Fruit fly (Drosophila melanogaster) whole organism, embryonic: ENCODE data around the gene CG34160.

Source experiments
- Abd-B ChIP-seq: fragments of 200-800 bp; sonication (Bioruptor generic); optimal IDR thresholded peaks from 2 replicates; lab custom pipeline; 2018; ENCODE audit warnings: missing biosample characterization, mild to moderate bottlenecking, missing genetic modification characterization, moderate library complexity
- Atf6 ChIP-seq: fragments of 200-800 bp; sonication (Bioruptor generic); IDR thresholded peaks from 2 replicates; pipeline ENCODE4 v1.3.6; 2022; ENCODE audit warnings: missing biosample characterization, missing genetic modification characterization
- CG10147 ChIP-seq: fragments of 200-800 bp; sonication (Bioruptor generic); optimal IDR thresholded peaks from 2 replicates; lab custom pipeline; 2019; ENCODE audit warnings: missing biosample characterization, mild to moderate bottlenecking, missing genetic modification characterization, moderate library complexity
- CG10462 ChIP-seq: fragments of 200-800 bp; sonication (Bioruptor generic); optimal IDR thresholded peaks from 2 replicates; lab custom pipeline; 2016; ENCODE audit warnings: missing biosample characterization, missing genetic modification characterization
- CG11093 ChIP-seq: fragments of 200-800 bp; sonication (Bioruptor generic); IDR thresholded peaks from 3 replicates; pipeline ENCODE4 v1.3.6; 2022; ENCODE audit warnings: missing biosample characterization, missing genetic modification characterization
- CG11695 ChIP-seq: fragments of 200-800 bp; sonication (Bioruptor generic); IDR thresholded peaks from 3 replicates; pipeline ENCODE4 v1.3.6; 2022; ENCODE audit warnings: missing biosample characterization, missing genetic modification characterization
- CG12236 ChIP-seq: fragments of 200-800 bp; sonication (Bioruptor generic); optimal IDR thresholded peaks from 2 replicates; lab custom pipeline; 2016; ENCODE audit warnings: missing biosample characterization, missing genetic modification characterization
- CG12659 ChIP-seq: fragments of 200-800 bp; sonication (Bioruptor generic); optimal IDR thresholded peaks from 3 replicates; lab custom pipeline; 2017; ENCODE audit warnings: mild to moderate bottlenecking, missing biosample characterization, missing genetic modification reagents, missing genetic modification characterization
- CG13296 ChIP-seq: fragments of 200-800 bp; sonication (Bioruptor generic); optimal IDR thresholded peaks from 3 replicates; lab custom pipeline; 2018; ENCODE audit warnings: missing biosample characterization, mild to moderate bottlenecking, missing genetic modification characterization
- CG13775 ChIP-seq: fragments of 200-800 bp; sonication (Bioruptor generic); optimal IDR thresholded peaks from 3 replicates; lab custom pipeline; 2017; ENCODE audit warnings: missing biosample characterization, mild to moderate bottlenecking, missing genetic modification characterization
- CG14441 ChIP-seq: fragments of 200-800 bp; sonication (Bioruptor generic); IDR thresholded peaks from 2 replicates; pipeline ENCODE4 v1.3.6; 2022; ENCODE audit warnings: missing biosample characterization, missing genetic modification characterization
- CG14667 ChIP-seq: fragments of 200-800 bp; sonication (Bioruptor generic); IDR thresholded peaks from 2 replicates; pipeline ENCODE4 v1.3.6; 2022; ENCODE audit warnings: missing biosample characterization, missing genetic modification characterization
- CG14860 ChIP-seq: fragments of 200-800 bp; sonication (Bioruptor generic); IDR thresholded peaks from 3 replicates; pipeline ENCODE4 v1.3.6; 2022; ENCODE audit warnings: missing biosample characterization, missing genetic modification characterization; ENCODE audit not compliant: partially characterized antibody
- CG15479 ChIP-seq: fragments of 200-800 bp; sonication (Bioruptor generic); optimal IDR thresholded peaks from 3 replicates; lab custom pipeline; 2019; ENCODE audit warnings: missing biosample characterization, mild to moderate bottlenecking, missing genetic modification characterization, moderate library complexity
- CG17802 ChIP-seq: fragments of 200-800 bp; sonication (Bioruptor generic); optimal IDR thresholded peaks from 2 replicates; lab custom pipeline; 2018; ENCODE audit warnings: missing biosample characterization, mild to moderate bottlenecking, missing genetic modification characterization, moderate library complexity
- CG3163 ChIP-seq: fragments of 200-800 bp; sonication (Bioruptor generic); optimal IDR thresholded peaks from 3 replicates; lab custom pipeline; 2016; ENCODE audit warnings: missing biosample characterization, missing genetic modification characterization
- CG6272 ChIP-seq: fragments of 200-800 bp; sonication (Bioruptor generic); IDR thresholded peaks from 2 replicates; pipeline ENCODE4 v1.3.6; 2022; ENCODE audit warnings: missing biosample characterization, missing genetic modification characterization
- CG8359 ChIP-seq: fragments of 200-800 bp; sonication (Bioruptor generic); optimal IDR thresholded peaks from 2 replicates; lab custom pipeline; 2017; ENCODE audit warnings: missing biosample characterization, mild to moderate bottlenecking, missing genetic modification characterization, borderline replicate concordance
- CG8388 ChIP-seq: fragments of 200-800 bp; sonication (Bioruptor generic); optimal IDR thresholded peaks from 2 replicates; lab custom pipeline; 2019; ENCODE audit warnings: missing biosample characterization, mild to moderate bottlenecking, missing genetic modification characterization, moderate library complexity
- D ChIP-seq, 2 experiments: fragments of 200-800 bp in 1 of 2; fragments of >200 bp in 1 of 2; sonication (Bioruptor generic) in 1 of 2; optimal IDR thresholded peaks; 2 replicates in 1 of 2; 3 replicates in 1 of 2; lab custom pipeline; 2017; ENCODE audit warnings: mild to moderate bottlenecking in 1 of 2, missing biosample characterization in 1 of 2, missing genetic modification characterization in 1 of 2, missing genetic modification reagents in 1 of 2
- MESR4 ChIP-seq: fragments of 200-800 bp; sonication (Bioruptor generic); optimal IDR thresholded peaks from 2 replicates; lab custom pipeline; 2018; ENCODE audit warnings: missing biosample characterization, mild to moderate bottlenecking, missing genetic modification characterization, moderate library complexity
- Meics ChIP-seq: fragments of 200-800 bp; sonication (Bioruptor generic); optimal IDR thresholded peaks from 2 replicates; lab custom pipeline; 2017; ENCODE audit warnings: missing biosample characterization, mild to moderate bottlenecking, missing genetic modification characterization
- Nf-YB ChIP-seq: fragments of 200-800 bp; sonication (Bioruptor generic); optimal IDR thresholded peaks from 3 replicates; lab custom pipeline; 2019; ENCODE audit warnings: missing biosample characterization, mild to moderate bottlenecking, missing genetic modification characterization, moderate library complexity
- Nf-YC ChIP-seq: fragments of 200-800 bp; optimal IDR thresholded peaks from 3 replicates; lab custom pipeline; 2019; ENCODE audit warnings: missing biosample characterization, mild to moderate bottlenecking, missing genetic modification characterization, moderate library complexity
- NfI ChIP-seq: fragments of 200-800 bp; sonication (Bioruptor generic); optimal IDR thresholded peaks from 3 replicates; lab custom pipeline; 2018; ENCODE audit warnings: missing biosample characterization, mild to moderate bottlenecking, missing genetic modification characterization, moderate library complexity
- Poxn ChIP-seq: fragments of 200-800 bp; sonication (Bioruptor generic); IDR thresholded peaks from 2 replicates; pipeline ENCODE4 v1.3.6; 2022; ENCODE audit warnings: missing biosample characterization, missing genetic modification characterization
- Spps ChIP-seq: fragments of 200-800 bp; sonication (Bioruptor generic); optimal IDR thresholded peaks from 2 replicates; lab custom pipeline; 2018; ENCODE audit warnings: missing biosample characterization, mild to moderate bottlenecking, missing genetic modification characterization
- TFAM ChIP-seq: fragments of 200-800 bp; sonication (Bioruptor generic); optimal IDR thresholded peaks from 2 replicates; lab custom pipeline; 2017; ENCODE audit warnings: missing biosample characterization, missing genetic modification characterization, inconsistent platforms
- aop ChIP-seq: fragments of 200-800 bp; sonication (Bioruptor generic); IDR thresholded peaks from 2 replicates; pipeline ENCODE4 v1.3.6; 2022; ENCODE audit warnings: missing biosample characterization, missing genetic modification characterization
- ara ChIP-seq: fragments of 200-800 bp; sonication (Bioruptor generic); IDR thresholded peaks from 2 replicates; pipeline ENCODE4 v1.3.6; 2022; ENCODE audit warnings: missing biosample characterization, missing genetic modification characterization
- ato ChIP-seq: fragments of 200-800 bp; sonication (Bioruptor generic); IDR thresholded peaks from 2 replicates; pipeline ENCODE4 v1.3.6; 2022; ENCODE audit warnings: missing biosample characterization, missing genetic modification characterization; ENCODE audit not compliant: partially characterized antibody
- bowl ChIP-seq: fragments of 200-800 bp; sonication (Bioruptor generic); IDR thresholded peaks from 2 replicates; pipeline ENCODE4 v1.3.6; 2022; ENCODE audit warnings: missing biosample characterization, missing genetic modification characterization
- caup ChIP-seq: fragments of 200-800 bp; sonication (Bioruptor generic); optimal IDR thresholded peaks from 3 replicates; lab custom pipeline; 2017; ENCODE audit warnings: missing biosample characterization, mild to moderate bottlenecking, missing genetic modification characterization, moderate library complexity; ENCODE audit not compliant: severe bottlenecking
- chn ChIP-seq: fragments of 200-800 bp; sonication (Bioruptor generic); optimal IDR thresholded peaks from 2 replicates; lab custom pipeline; 2016; ENCODE audit warnings: missing biosample characterization, missing genetic modification characterization
- ewg ChIP-seq: fragments of 200-800 bp; sonication (Bioruptor generic); optimal IDR thresholded peaks from 3 replicates; lab custom pipeline; 2017; ENCODE audit warnings: mild to moderate bottlenecking, missing biosample characterization, missing genetic modification reagents, missing genetic modification characterization
- gfzf ChIP-seq: fragments of 200-800 bp; sonication (Bioruptor generic); optimal IDR thresholded peaks from 2 replicates; lab custom pipeline; 2016; ENCODE audit warnings: missing biosample characterization, mild to moderate bottlenecking, missing genetic modification characterization, moderate library complexity
- grn ChIP-seq: fragments of 200-800 bp; sonication (Bioruptor generic); optimal IDR thresholded peaks from 3 replicates; lab custom pipeline; 2017; ENCODE audit warnings: missing biosample characterization, missing genetic modification characterization
- her ChIP-seq: fragments of 200-800 bp; sonication (Bioruptor generic); optimal IDR thresholded peaks from 2 replicates; lab custom pipeline; 2016; ENCODE audit warnings: missing biosample characterization, missing genetic modification characterization
- insv ChIP-seq, 2 experiments: fragments of 200-800 bp; sonication (Bioruptor generic); optimal IDR thresholded peaks; 3 replicates each; lab custom pipeline; 2016 to 2018; ENCODE audit warnings: missing biosample characterization in 2 of 2, missing genetic modification characterization in 2 of 2
- mirr ChIP-seq: fragments of 200-800 bp; sonication (Bioruptor generic); optimal IDR thresholded peaks from 3 replicates; lab custom pipeline; 2018; ENCODE audit warnings: missing biosample characterization, mild to moderate bottlenecking, missing genetic modification characterization
- nau ChIP-seq: fragments of 200-800 bp; sonication (Bioruptor generic); optimal IDR thresholded peaks from 3 replicates; lab custom pipeline; 2017; ENCODE audit warnings: missing biosample characterization, mild to moderate bottlenecking, missing genetic modification characterization, missing genetic modification reagents
- nmo ChIP-seq: fragments of 200-800 bp; sonication (Bioruptor generic); optimal IDR thresholded peaks from 2 replicates; lab custom pipeline; 2018; ENCODE audit warnings: missing biosample characterization, mild to moderate bottlenecking, missing genetic modification characterization, moderate library complexity
- nom ChIP-seq: fragments of 200-800 bp; sonication (Bioruptor generic); optimal IDR thresholded peaks from 2 replicates; lab custom pipeline; 2017; ENCODE audit warnings: missing biosample characterization, missing genetic modification characterization, mild to moderate bottlenecking, moderate library complexity, missing genetic modification reagents
- p53 ChIP-seq: fragments of 200-800 bp; sonication (Bioruptor generic); optimal IDR thresholded peaks from 2 replicates; lab custom pipeline; 2016; ENCODE audit warnings: missing biosample characterization, missing genetic modification characterization
- pnt ChIP-seq: fragments of 200-800 bp; sonication (Bioruptor generic); optimal IDR thresholded peaks from 3 replicates; lab custom pipeline; 2016; ENCODE audit warnings: missing biosample characterization, missing genetic modification characterization
- pros ChIP-seq: fragments of 200-800 bp; sonication (Bioruptor generic); optimal IDR thresholded peaks from 3 replicates; lab custom pipeline; 2019; ENCODE audit warnings: missing biosample characterization, mild to moderate bottlenecking, missing genetic modification characterization, moderate library complexity
- trem ChIP-seq: fragments of 200-800 bp; optimal IDR thresholded peaks from 3 replicates; lab custom pipeline; 2019; ENCODE audit warnings: missing biosample characterization, mild to moderate bottlenecking, missing genetic modification characterization, moderate library complexity
- wdn ChIP-seq: fragments of 200-800 bp; sonication (Bioruptor generic); IDR thresholded peaks from 2 replicates; pipeline ENCODE4 v1.3.6; 2022; ENCODE audit warnings: missing biosample characterization, missing genetic modification characterization
- zf30C ChIP-seq: fragments of 200-800 bp; sonication (Bioruptor generic); optimal IDR thresholded peaks from 3 replicates; lab custom pipeline; 2018; ENCODE audit warnings: missing biosample characterization, mild to moderate bottlenecking, missing genetic modification characterization

Gene CG34160

DNA sequence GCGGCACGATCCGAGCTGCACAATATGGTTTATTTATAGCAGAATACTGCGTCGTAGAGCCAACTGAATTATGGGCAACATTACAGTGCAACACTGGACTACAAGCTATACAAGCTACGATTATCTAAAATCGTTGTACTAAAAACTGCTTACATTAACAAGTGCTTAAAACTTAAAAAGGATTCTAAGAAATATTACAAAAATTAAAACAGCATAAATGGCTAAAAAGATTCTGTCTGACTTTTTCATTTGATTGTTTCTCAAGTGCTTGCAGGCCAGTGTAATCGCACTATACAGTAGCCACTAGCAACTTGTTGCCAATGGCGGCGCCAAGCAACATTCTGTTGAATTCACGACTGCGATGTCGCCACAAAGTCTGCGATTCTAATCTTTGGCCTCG, 37.2 kb downstream of the CG34160 start (continued):
- TF ChIP-seq bowl (peak; percentile 57; the same call in 1 of the 2 replicates), CG12659 (peak; percentile 39), CG14667 (GFP tag; lab: Robert Waterston, UW) (peak; percentile 63), Poxn (GFP tag; lab: Robert Waterston, UW) (no peak), CG3163 (GFP tag; lab: Kevin White, UChicago) (no peak), NfI (peak; percentile 53), CG13775 (GFP tag; lab: Kevin White, UChicago) (peak; percentile 30), CG14860 (GFP tag; lab: Robert Waterston, UW) (no peak), CG8359 (peak; percentile 12), wdn (GFP tag; lab: Robert Waterston, UW) (0 out of 2 replicates have a peak, but pooled peaks have one; percentile 35), CG6272 (GFP tag; lab: Robert Waterston, UW) (peak; percentile 75), grn (no peak), caup (GFP tag; lab: Kevin White, UChicago) (peak; percentile 43), p53 (no peak), Abd-B (GFP tag; lab: Kevin White, UChicago) (peak; percentile 66), CG10147 (GFP tag; lab: Kevin White, UChicago) (peak; percentile 39), aop (GFP tag; lab: Robert Waterston, UW) (no peak; the same call in 1 of the 2 replicates), CG13296 (GFP tag; lab: Kevin White, UChicago) (no peak), her (GFP tag; lab: Kevin White, UChicago) (peak; percentile 7), ato (GFP tag; lab: Robert Waterston, UW) (no peak), mirr (GFP tag; lab: Kevin White, UChicago) (no peak), gfzf (no peak), Atf6 (GFP tag; lab: Robert Waterston, UW) (peak; percentile 76), nom (peak; percentile 65), CG11695 (peak; percentile 83), MESR4 (GFP tag; lab: Kevin White, UChicago) (no peak), Meics (peak; percentile 52), insv (GFP tag; optimal IDR thresholded peaks at IDR 0.05; lab: Kevin White, UChicago) (no peak), Nf-YC (tag; lab: Kevin White, UChicago) (no peak), CG10462 (GFP tag; lab: Kevin White, UChicago) (peak; percentile 6), CG8388 (GFP tag; lab: Kevin White, UChicago) (peak; percentile 82), CG14441 (GFP tag; lab: Robert Waterston, UW) (peak; percentile 81), pnt (GFP tag; lab: Kevin White, UChicago) (peak; percentile 62), CG15479 (no peak), pros (GFP tag; lab: Kevin White, UChicago) (no peak), TFAM (GFP tag; lab: Kevin White, UChicago) (no peak), CG11093 (GFP tag; lab: Robert Waterston, UW) (peak; percentile 73), chn (GFP tag; lab: Kevin White, UChicago) (peak; percentile 61), ara (GFP tag; lab: Robert Waterston, UW) (peak; percentile 89), Spps (tag; lab: Kevin White, UChicago) (peak; percentile 76), zf30C (GFP tag; lab: Kevin White, UChicago) (no peak), CG12236 (GFP tag; lab: Kevin White, UChicago) (no peak), D (optimal IDR thresholded peaks at IDR 0.05; lab: Kevin White, UChicago) (no peak), D (GFP tag; optimal IDR thresholded peaks at IDR 0.05; lab: Kevin White, UChicago) (peak; percentile 73), trem (peak; percentile 62), ewg (GFP tag; lab: Kevin White, UChicago) (peak; percentile 51), nau (GFP tag; lab: Kevin White, UChicago) (peak; percentile 54), nmo (GFP tag; lab: Kevin White, UChicago) (peak; percentile 80), Nf-YB (GFP tag; lab: Kevin White, UChicago) (peak; percentile 35), CG17802 (tag; lab: Kevin White, UChicago) (peak; percentile 30)
